Worm (Caenorhabditis elegans) whole organism, young adult: ENCODE results near the gene scd-1.

Source experiments
- B0019.2 ChIP-seq: fragments of 200-800 bp; sonication (Bioruptor generic); conservative IDR thresholded peaks from 2 replicates; pipeline ENCODE4 v1.3.6; 2022; ENCODE audit warnings: missing genetic modification reagents, missing genetic modification characterization, missing compliant biosample characterization
- C06A6.2 ChIP-seq: fragments of 200-800 bp; sonication (Bioruptor generic); conservative IDR thresholded peaks from 2 replicates; pipeline ENCODE4 v1.3.6; 2022; ENCODE audit warnings: missing genetic modification characterization, missing compliant biosample characterization
- F33H1.4 ChIP-seq: fragments of 200-800 bp; sonication (Bioruptor generic); IDR thresholded peaks from 2 replicates; pipeline ENCODE4 v1.3.6; 2022; ENCODE audit warnings: missing genetic modification reagents, missing genetic modification characterization, missing compliant biosample characterization
- F49E8.2 ChIP-seq: sonication (generic microtip); optimal IDR thresholded peaks from 3 replicates; lab custom pipeline; 2017; ENCODE audit warnings: missing genetic modification characterization, mild to moderate bottlenecking, missing compliant biosample characterization, antibody characterized with exemption, moderate library complexity; ENCODE audit not compliant: insufficient read depth
- F57A8.1 ChIP-seq: fragments of 200-800 bp; sonication (Bioruptor generic); optimal IDR thresholded peaks from 2 replicates; lab custom pipeline; 2018; ENCODE audit warnings: mild to moderate bottlenecking, missing genetic modification characterization, moderate library complexity, missing compliant biosample characterization
- T26A5.8 ChIP-seq: sonication (generic microtip); optimal IDR thresholded peaks from 2 replicates; lab custom pipeline; 2016; ENCODE audit warnings: missing genetic modification characterization, missing compliant biosample characterization
- Y67H2A.10 ChIP-seq: fragments of 200-800 bp; sonication (Bioruptor generic); conservative IDR thresholded peaks from 2 replicates; pipeline ENCODE4 v1.3.6; 2022; ENCODE audit warnings: missing genetic modification reagents, missing genetic modification characterization, missing compliant biosample characterization
- ZK185.1 ChIP-seq: sonication (generic microtip); optimal IDR thresholded peaks from 2 replicates; lab custom pipeline; 2016; ENCODE audit warnings: mild to moderate bottlenecking, missing genetic modification characterization, missing compliant biosample characterization; ENCODE audit not compliant: poor library complexity, severe bottlenecking
- aptf-3 ChIP-seq: fragments of 200-800 bp; sonication (Bioruptor generic); IDR thresholded peaks from 2 replicates; pipeline ENCODE4 v1.3.6; 2022; ENCODE audit warnings: missing genetic modification characterization, missing compliant biosample characterization
- atf-7 ChIP-seq: sonication (generic microtip); optimal IDR thresholded peaks from 2 replicates; lab custom pipeline; 2017; ENCODE audit warnings: mild to moderate bottlenecking, missing genetic modification characterization, missing compliant biosample characterization
- ccch-3 ChIP-seq: fragments of 200-800 bp; sonication (Bioruptor generic); optimal IDR thresholded peaks from 2 replicates; lab custom pipeline; 2018; ENCODE audit warnings: mild to moderate bottlenecking, missing genetic modification characterization, missing compliant biosample characterization
- ceh-100 ChIP-seq: fragments of 200-800 bp; sonication (Bioruptor generic); IDR thresholded peaks from 2 replicates; pipeline ENCODE4 v1.3.6; 2022; ENCODE audit warnings: missing genetic modification reagents, missing genetic modification characterization, missing compliant biosample characterization
- ceh-27 ChIP-seq: fragments of 200-800 bp; sonication (Bioruptor generic); optimal IDR thresholded peaks from 2 replicates; lab custom pipeline; 2018; ENCODE audit warnings: mild to moderate bottlenecking, missing genetic modification characterization, moderate library complexity, missing compliant biosample characterization
- ceh-40 ChIP-seq: fragments of 200-800 bp; sonication (Bioruptor generic); IDR thresholded peaks from 2 replicates; pipeline ENCODE4 v1.3.6; 2022; ENCODE audit warnings: missing genetic modification characterization, missing compliant biosample characterization
- ceh-91 ChIP-seq: fragments of 200-800 bp; sonication (Bioruptor generic); IDR thresholded peaks from 2 replicates; pipeline ENCODE4 v1.3.6; 2022; ENCODE audit warnings: missing genetic modification reagents, missing genetic modification characterization, missing compliant biosample characterization
- chd-7 ChIP-seq: sonication (generic microtip); optimal IDR thresholded peaks from 2 replicates; lab custom pipeline; 2016; ENCODE audit warnings: mild to moderate bottlenecking, missing genetic modification characterization, moderate library complexity, missing compliant biosample characterization
- die-1 ChIP-seq: sonication (generic microtip); optimal IDR thresholded peaks from 2 replicates; lab custom pipeline; 2016; ENCODE audit warnings: missing genotype, mild to moderate bottlenecking, missing genetic modification characterization, missing compliant biosample characterization
- dox-1 ChIP-seq: fragments of 200-800 bp; sonication (Bioruptor generic); IDR thresholded peaks from 2 replicates; pipeline ENCODE4 v1.3.6; 2022; ENCODE audit warnings: missing genetic modification reagents, missing genetic modification characterization, missing compliant biosample characterization
- dpl-1 ChIP-seq: fragments of 150-350 bp; optimal IDR thresholded peaks from 2 replicates; lab custom pipeline; 2014; ENCODE audit warnings: missing biosample characterization, missing genetic modification reagents, missing genetic modification characterization
- egl-18 ChIP-seq: fragments of 200-800 bp; sonication (Bioruptor generic); IDR thresholded peaks from 2 replicates; pipeline ENCODE4 v1.3.6; 2022; ENCODE audit warnings: missing genetic modification reagents, missing genetic modification characterization, missing compliant biosample characterization
- ekl-4 ChIP-seq: fragments of 200-800 bp; sonication (Bioruptor generic); IDR thresholded peaks from 2 replicates; pipeline ENCODE4 v1.3.6; 2022; ENCODE audit warnings: missing genetic modification reagents, missing genetic modification characterization, missing compliant biosample characterization
- ets-4 ChIP-seq: fragments of 200-800 bp; sonication (Bioruptor generic); optimal IDR thresholded peaks from 2 replicates; lab custom pipeline; 2018; ENCODE audit warnings: mild to moderate bottlenecking, missing genetic modification characterization, missing compliant biosample characterization
- hmg-20 ChIP-seq: fragments of 200-800 bp; sonication (Bioruptor generic); IDR thresholded peaks from 2 replicates; pipeline ENCODE4 v1.3.6; 2022; ENCODE audit warnings: missing genetic modification reagents, missing genetic modification characterization, missing compliant biosample characterization
- let-526 ChIP-seq: fragments of 200-800 bp; sonication (Bioruptor generic); IDR thresholded peaks from 2 replicates; pipeline ENCODE4 v1.3.6; 2022; ENCODE audit warnings: missing genetic modification reagents, missing genetic modification characterization, missing compliant biosample characterization
- let-607 ChIP-seq, 2 experiments: fragments of 200-800 bp in 1 of 2; sonication (Bioruptor generic) in 1 of 2; sonication (generic microtip) in 1 of 2; optimal IDR thresholded peaks; 2 replicates each; lab custom pipeline; 2016 to 2018; ENCODE audit warnings: mild to moderate bottlenecking in 2 of 2, missing compliant biosample characterization in 2 of 2, missing genetic modification characterization in 2 of 2, moderate library complexity in 2 of 2, missing genotype in 1 of 2
- madf-10 ChIP-seq: sonication (generic microtip); optimal IDR thresholded peaks from 2 replicates; lab custom pipeline; 2016; ENCODE audit warnings: mild to moderate bottlenecking, missing genetic modification characterization, missing compliant biosample characterization
- mcd-1 ChIP-seq: fragments of 200-800 bp; sonication (Bioruptor generic); IDR thresholded peaks from 2 replicates; pipeline ENCODE4 v1.3.6; 2022; ENCODE audit warnings: missing genetic modification reagents, missing genetic modification characterization, missing compliant biosample characterization
- mel-28 ChIP-seq: sonication (generic microtip); optimal IDR thresholded peaks from 2 replicates; lab custom pipeline; 2016; ENCODE audit warnings: borderline replicate concordance, mild to moderate bottlenecking, missing genetic modification characterization, missing compliant biosample characterization
- mes-4 ChIP-seq: sonication (generic microtip); optimal IDR thresholded peaks from 2 replicates; lab custom pipeline; 2016; ENCODE audit warnings: missing genotype, missing genetic modification characterization, missing compliant biosample characterization
- mxl-1 ChIP-seq: sonication (generic microtip); optimal IDR thresholded peaks from 2 replicates; lab custom pipeline; 2016; ENCODE audit warnings: missing genetic modification characterization, missing compliant biosample characterization
- nfyb-1 ChIP-seq: fragments of 200-800 bp; sonication (Bioruptor generic); IDR thresholded peaks from 2 replicates; pipeline ENCODE4 v1.3.6; 2022; ENCODE audit warnings: missing genetic modification reagents, missing genetic modification characterization, missing compliant biosample characterization
- nhr-120 ChIP-seq: fragments of 200-800 bp; sonication (Bioruptor generic); IDR thresholded peaks from 2 replicates; pipeline ENCODE4 v1.3.6; 2022; ENCODE audit warnings: missing genetic modification characterization, missing compliant biosample characterization
- nhr-179 ChIP-seq: sonication (generic microtip); optimal IDR thresholded peaks from 2 replicates; lab custom pipeline; 2016; ENCODE audit warnings: mild to moderate bottlenecking, missing genetic modification characterization, missing compliant biosample characterization
- pbrm-1 ChIP-seq: fragments of 200-800 bp; sonication (Bioruptor generic); IDR thresholded peaks from 2 replicates; pipeline ENCODE4 v1.3.6; 2022; ENCODE audit warnings: missing genetic modification reagents, missing genetic modification characterization, missing compliant biosample characterization
- rcor-1 ChIP-seq: fragments of 200-800 bp; sonication (Bioruptor generic); IDR thresholded peaks from 2 replicates; pipeline ENCODE4 v1.3.6; 2022; ENCODE audit warnings: missing genetic modification reagents, missing genetic modification characterization, missing compliant biosample characterization
- rec-8 ChIP-seq, 2 experiments: sonication (generic microtip); optimal IDR thresholded peaks; 2 replicates each; lab custom pipeline; 2016; ENCODE audit warnings: mild to moderate bottlenecking in 2 of 2, missing genetic modification characterization in 2 of 2, missing genetic modification reagents in 2 of 2, missing genotype in 2 of 2, missing biosample characterization in 1 of 2, missing compliant biosample characterization in 1 of 2, moderate library complexity in 1 of 2
- snpc-1.1 ChIP-seq: sonication (generic microtip); optimal IDR thresholded peaks from 2 replicates; lab custom pipeline; 2017; ENCODE audit warnings: missing genetic modification characterization, mild to moderate bottlenecking, missing compliant biosample characterization, antibody characterized with exemption, moderate library complexity, missing genotype, missing genetic modification reagents; ENCODE audit not compliant: insufficient read depth
- zim-3 ChIP-seq: sonication (generic microtip); optimal IDR thresholded peaks from 2 replicates; lab custom pipeline; 2017; ENCODE audit warnings: mild to moderate bottlenecking, missing genetic modification characterization, moderate library complexity, missing compliant biosample characterization
- ztf-22 ChIP-seq: fragments of 200-800 bp; sonication (Bioruptor generic); optimal IDR thresholded peaks from 2 replicates; lab custom pipeline; 2018; ENCODE audit warnings: mild to moderate bottlenecking, missing genetic modification characterization, moderate library complexity, missing compliant biosample characterization
- ztf-6 ChIP-seq: fragments of 200-800 bp; sonication (Bioruptor generic); IDR thresholded peaks from 2 replicates; pipeline ENCODE4 v1.3.6; 2022; ENCODE audit warnings: missing genetic modification reagents, missing genetic modification characterization, missing compliant biosample characterization

scd-1 gene

ce11 chrX:12545100-12545499 lies 19.5 kb upstream of the scd-1 start:
- TF ChIP-seq ZK185.1 (tag; lab: Kevin White, UChicago), result no peak
- no peak for TF ChIP-seq let-607 (tag; optimal IDR thresholded peaks at IDR 0.05; lab: Kevin White, UChicago)
- no peak for TF ChIP-seq let-526 (GFP tag; lab: Robert Waterston, UW)
- TF ChIP-seq F33H1.4 (GFP tag; lab: Robert Waterston, UW), result no peak
- no peak for TF ChIP-seq chd-7 (tag; lab: Kevin White, UChicago)
- TF ChIP-seq F57A8.1, result no peak
- TF ChIP-seq T26A5.8, result no peak
- TF ChIP-seq aptf-3 (GFP tag; lab: Robert Waterston, UW), result no peak
- no peak for TF ChIP-seq ztf-6 (GFP tag; lab: Robert Waterston, UW)
- no peak for TF ChIP-seq ets-4 (GFP tag; lab: Kevin White, UChicago)
- no peak for TF ChIP-seq madf-10 (tag; lab: Kevin White, UChicago)
- TF ChIP-seq ztf-22, result no peak
- TF ChIP-seq F49E8.2 (tag; lab: Kevin White, UChicago), result no peak
- TF ChIP-seq Y67H2A.10 (GFP tag; lab: Robert Waterston, UW), result no peak
- no peak for TF ChIP-seq mes-4 (tag; lab: Kevin White, UChicago)

- no peak for TF ChIP-seq ztf-22
- no peak for TF ChIP-seq die-1 (tag; lab: Kevin White, UChicago)
- TF ChIP-seq dpl-1 (GFP tag; lab: Kevin White, UChicago), result no peak
- no peak for TF ChIP-seq let-607 (tag; optimal IDR thresholded peaks at IDR 0.05; lab: Kevin White, UChicago)
- TF ChIP-seq B0019.2 (GFP tag; lab: Robert Waterston, UW), result no peak
- no peak for TF ChIP-seq mcd-1
- TF ChIP-seq rec-8 (tag; optimal IDR thresholded peaks at IDR 0.05; lab: Kevin White, UChicago), result no peak
- TF ChIP-seq ceh-100 (GFP tag; lab: Robert Waterston, UW), result no peak
- TF ChIP-seq mel-28, result no peak
- no peak for TF ChIP-seq ceh-91 (GFP tag; lab: Robert Waterston, UW)
- no peak for TF ChIP-seq ceh-40 (GFP tag; lab: Robert Waterston, UW)
- TF ChIP-seq hmg-20 (GFP tag; lab: Robert Waterston, UW), result no peak
- TF ChIP-seq nhr-120 (GFP tag; lab: Robert Waterston, UW), result no peak
- TF ChIP-seq ekl-4, result no peak
- TF ChIP-seq chd-7 (tag; lab: Kevin White, UChicago), result no peak
- no peak for TF ChIP-seq mxl-1
- no peak for TF ChIP-seq pbrm-1
- no peak for TF ChIP-seq atf-7 (tag; lab: Kevin White, UChicago)
Measured at ce11 chrX:12538794-12539193, 13.2 kb upstream of the scd-1 start.

DNA sequence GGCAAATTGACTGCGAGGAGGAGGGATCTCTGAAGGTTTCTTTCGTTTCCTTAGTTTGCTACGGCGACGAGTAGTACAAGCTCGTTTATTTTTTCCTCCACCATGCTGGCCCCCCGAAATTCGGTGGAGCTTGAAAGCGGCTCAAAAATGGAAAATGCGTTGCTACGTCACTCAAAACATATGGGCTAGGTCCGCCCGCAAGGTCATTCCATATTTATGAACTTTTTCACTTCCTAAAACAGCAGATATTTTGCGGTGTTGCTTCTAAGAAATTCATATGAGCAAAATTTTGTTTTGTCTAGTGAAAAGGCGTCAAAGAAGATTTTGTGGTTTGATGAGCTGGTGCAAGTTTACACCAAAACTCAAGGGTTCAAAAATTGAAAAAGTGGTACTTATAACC lies 8.9 kb upstream of the scd-1 start:
- TF ChIP-seq C06A6.2 (GFP tag; lab: Robert Waterston, UW), result no peak
- TF ChIP-seq B0019.2 (GFP tag; lab: Robert Waterston, UW), result no peak
- TF ChIP-seq let-607 (tag; optimal IDR thresholded peaks at IDR 0.05; lab: Kevin White, UChicago), result no peak
- TF ChIP-seq egl-18 (GFP tag; lab: Robert Waterston, UW), result no peak
- TF ChIP-seq zim-3 (tag; lab: Kevin White, UChicago), result no peak
- TF ChIP-seq ccch-3 (GFP tag; lab: Kevin White, UChicago), result no peak
- TF ChIP-seq hmg-20 (GFP tag; lab: Robert Waterston, UW), result no peak
- no peak for TF ChIP-seq mel-28
- TF ChIP-seq T26A5.8, result no peak
- no peak for TF ChIP-seq snpc-1.1 (tag; lab: Kevin White, UChicago)
- no peak for TF ChIP-seq nfyb-1 (GFP tag; lab: Robert Waterston, UW)
- TF ChIP-seq rcor-1 (GFP tag; lab: Robert Waterston, UW), result no peak
- TF ChIP-seq nhr-179, result no peak
- no peak for TF ChIP-seq ceh-27
- no peak for TF ChIP-seq dox-1 (GFP tag; lab: Robert Waterston, UW)
